Fruit fly (Drosophila melanogaster): ENCODE results near the gene CG13114.
A peak's percentile ranks its signal among the peaks of the same experiment; 100 is the strongest.

The CG13114 gene

dm6 chr2L:9524915-9525314 lies 20.7 kb upstream of the CG13114 start:
- no peak for TF ChIP-seq CrebA (GFP tag; optimal IDR thresholded peaks at IDR 0.05; ENCODE audit: borderline replicate concordance)
- no peak for TF ChIP-seq pan (optimal IDR thresholded peaks at IDR 0.05)
- no peak for TF ChIP-seq psq (GFP tag; optimal IDR thresholded peaks at IDR 0.05)
- TF ChIP-seq CG32264 (GFP tag; optimal IDR thresholded peaks at IDR 0.05) = no peak
- no peak for TF ChIP-seq ey (GFP tag; optimal IDR thresholded peaks at IDR 0.05)
- no peak for TF ChIP-seq N (GFP tag; optimal IDR thresholded peaks at IDR 0.05)
- no peak for TF ChIP-seq OdsH (GFP tag; optimal IDR thresholded peaks at IDR 0.05)
- no peak for TF ChIP-seq Dif (GFP tag; optimal IDR thresholded peaks at IDR 0.05; ENCODE audit: partially characterized antibody)
- no peak for TF ChIP-seq fru (GFP tag; optimal IDR thresholded peaks at IDR 0.05)
- TF ChIP-seq Hnf4 (GFP tag; optimal IDR thresholded peaks at IDR 0.05) = no peak
- no peak for TF ChIP-seq sv (GFP tag; optimal IDR thresholded peaks at IDR 0.05)
- TF ChIP-seq brk (GFP tag; optimal IDR thresholded peaks at IDR 0.05) = no peak
- no peak for TF ChIP-seq dsf (GFP tag; optimal IDR thresholded peaks at IDR 0.05; ENCODE audit: borderline replicate concordance)

dm6 chr2L:9525719-9526118 lies 19.9 kb upstream of the CG13114 start:
- TF ChIP-seq Sp1 (GFP tag; optimal IDR thresholded peaks at IDR 0.05) = no peak
- no peak for TF ChIP-seq dmrt93B (GFP tag; optimal IDR thresholded peaks at IDR 0.05)
- no peak for TF ChIP-seq Dif (GFP tag; optimal IDR thresholded peaks at IDR 0.05; ENCODE audit: partially characterized antibody)
- TF ChIP-seq Hr78 (GFP tag; optimal IDR thresholded peaks at IDR 0.05) = no peak
- no peak for TF ChIP-seq Rel (GFP tag; optimal IDR thresholded peaks at IDR 0.05)
- TF ChIP-seq Rel (tag; optimal IDR thresholded peaks at IDR 0.05) = no peak
- peak; percentile 74 for TF ChIP-seq sv (GFP tag; optimal IDR thresholded peaks at IDR 0.05)
- TF ChIP-seq GATAd (GFP tag; optimal IDR thresholded peaks at IDR 0.05) = no peak
- peak; percentile 13 for TF ChIP-seq OdsH (GFP tag; optimal IDR thresholded peaks at IDR 0.05)
- TF ChIP-seq tai (GFP tag; optimal IDR thresholded peaks at IDR 0.05) = no peak
- peak; percentile 15 for TF ChIP-seq rgr (GFP tag; optimal IDR thresholded peaks at IDR 0.05)

- TF ChIP-seq Hr83 (GFP tag; optimal IDR thresholded peaks at IDR 0.05; ENCODE audit: poor library complexity, severe bottlenecking) (peak; percentile 76), brk (GFP tag; optimal IDR thresholded peaks at IDR 0.05) (peak; percentile 19), Rel (GFP tag; optimal IDR thresholded peaks at IDR 0.05) (no peak), Rel (tag; optimal IDR thresholded peaks at IDR 0.05) (no peak), dmrt93B (GFP tag; optimal IDR thresholded peaks at IDR 0.05) (no peak), sv (GFP tag; optimal IDR thresholded peaks at IDR 0.05) (no peak), Abd-B (GFP tag; optimal IDR thresholded peaks at IDR 0.05) (no peak), Vsx2 (GFP tag; optimal IDR thresholded peaks at IDR 0.05; ENCODE audit: partially characterized antibody) (no peak), OdsH (GFP tag; optimal IDR thresholded peaks at IDR 0.05) (peak; percentile 43), GATAd (GFP tag; optimal IDR thresholded peaks at IDR 0.05) (no peak), dl (GFP tag; optimal IDR thresholded peaks at IDR 0.05; ENCODE audit: insufficient read depth in 1 of 2, partially characterized antibody in 2 of 2) (no peak), Dif (GFP tag; optimal IDR thresholded peaks at IDR 0.05; ENCODE audit: partially characterized antibody) (no peak), dsf (GFP tag; optimal IDR thresholded peaks at IDR 0.05; ENCODE audit: borderline replicate concordance) (no peak), foxo (GFP tag; optimal IDR thresholded peaks at IDR 0.05) (peak in 1 of 2 experiments; percentile 28), jim (GFP tag; optimal IDR thresholded peaks at IDR 0.05) (no peak), h (GFP tag; optimal IDR thresholded peaks at IDR 0.05) (peak; percentile 21), rgr (GFP tag; optimal IDR thresholded peaks at IDR 0.05) (peak; percentile 65)
Observed at dm6 chr2L:9526518-9526917, 19.1 kb upstream of the CG13114 start.

dm6 chr2L:9528215-9528614 lies 17.4 kb upstream of the CG13114 start, which contains the start of gene CG31883:
CG31883 (plus strand) TSS chr2L:9528515.
- no peak for TF ChIP-seq ey (GFP tag; optimal IDR thresholded peaks at IDR 0.05)
- no peak for TF ChIP-seq GATAd (GFP tag; optimal IDR thresholded peaks at IDR 0.05)
- TF ChIP-seq woc (GFP tag; optimal IDR thresholded peaks at IDR 0.05) = no peak
- TF ChIP-seq N (GFP tag; optimal IDR thresholded peaks at IDR 0.05) = no peak
- TF ChIP-seq dl (GFP tag; optimal IDR thresholded peaks at IDR 0.05; ENCODE audit: insufficient read depth in 1 of 2, partially characterized antibody in 2 of 2) = no peak
- no peak for TF ChIP-seq OdsH (GFP tag; optimal IDR thresholded peaks at IDR 0.05)
- TF ChIP-seq Rel (GFP tag; optimal IDR thresholded peaks at IDR 0.05) = no peak
- no peak for TF ChIP-seq Rel (tag; optimal IDR thresholded peaks at IDR 0.05)
- TF ChIP-seq HLH106 (tag; optimal IDR thresholded peaks at IDR 0.05) = no peak
- no peak for TF ChIP-seq CG32264 (GFP tag; optimal IDR thresholded peaks at IDR 0.05)
- TF ChIP-seq Abd-B (GFP tag; optimal IDR thresholded peaks at IDR 0.05) = no peak
- TF ChIP-seq Hr83 (GFP tag; optimal IDR thresholded peaks at IDR 0.05; ENCODE audit: poor library complexity, severe bottlenecking) = no peak
- TF ChIP-seq sv (GFP tag; optimal IDR thresholded peaks at IDR 0.05) = no peak
- TF ChIP-seq rgr (GFP tag; optimal IDR thresholded peaks at IDR 0.05) = no peak
- TF ChIP-seq br (GFP tag; optimal IDR thresholded peaks at IDR 0.05) = no peak
